Fruit fly (Drosophila melanogaster): ENCODE data around the gene CG14298.

The CG14298 gene

dm6 chr3R:18912782-18913331, 37.5 kb downstream of the CG14298 start, which contains the start of gene Sgsh (continued):
- TF ChIP-seq Trl (optimal IDR thresholded peaks at IDR 0.05): peak in 1 of 2 experiments; percentile 54
- no peak for TF ChIP-seq Trl (GFP tag; optimal IDR thresholded peaks at IDR 0.05)
- TF ChIP-seq CG6254 (GFP tag; optimal IDR thresholded peaks at IDR 0.05): no peak
- TF ChIP-seq pan (optimal IDR thresholded peaks at IDR 0.05): no peak
- TF ChIP-seq pan (GFP tag; optimal IDR thresholded peaks at IDR 0.05 in 1 of 2, IDR thresholded peaks at IDR 0.05 in 1 of 2): no peak
- TF ChIP-seq CG3838 (GFP tag; optimal IDR thresholded peaks at IDR 0.05): no peak
- no peak for TF ChIP-seq CG10565 (GFP tag; optimal IDR thresholded peaks at IDR 0.05)
- no peak for TF ChIP-seq ttk (GFP tag; IDR thresholded peaks at IDR 0.05)
- TF ChIP-seq CG4282 (GFP tag; optimal IDR thresholded peaks at IDR 0.05): no peak
- no peak for TF ChIP-seq da (GFP tag; optimal IDR thresholded peaks at IDR 0.05)
- TF ChIP-seq z (GFP tag; IDR thresholded peaks at IDR 0.05): 0 out of 3 replicates have a peak, but pooled peaks have one; percentile 30
- TF ChIP-seq lbe (GFP tag; optimal IDR thresholded peaks at IDR 0.05): no peak
- no peak for TF ChIP-seq tup (GFP tag; optimal IDR thresholded peaks at IDR 0.05)
- no peak for TF ChIP-seq CG10462 (GFP tag; optimal IDR thresholded peaks at IDR 0.05)
- TF ChIP-seq Ada2b (GFP tag; IDR thresholded peaks at IDR 0.05): no peak
- no peak for TF ChIP-seq Poxn (GFP tag; IDR thresholded peaks at IDR 0.05)
- no peak for TF ChIP-seq rib (GFP tag; IDR thresholded peaks at IDR 0.05)
- no peak for TF ChIP-seq NFAT (GFP tag; IDR thresholded peaks at IDR 0.05)
- TF ChIP-seq zen (tag; optimal IDR thresholded peaks at IDR 0.05): peak; percentile 21
- no peak for TF ChIP-seq ham (GFP tag; IDR thresholded peaks at IDR 0.05)
- no peak for TF ChIP-seq Elba2 (GFP tag; optimal IDR thresholded peaks at IDR 0.05)
- TF ChIP-seq HmgD (GFP tag; optimal IDR thresholded peaks at IDR 0.05): no peak
- TF ChIP-seq al (GFP tag; IDR thresholded peaks at IDR 0.05): no peak
- no peak for TF ChIP-seq en (GFP tag; optimal IDR thresholded peaks at IDR 0.05)
- no peak for TF ChIP-seq CG7271 (tag; optimal IDR thresholded peaks at IDR 0.05)
- TF ChIP-seq Vsx1 (GFP tag; optimal IDR thresholded peaks at IDR 0.05): no peak
- TF ChIP-seq gro (GFP tag; optimal IDR thresholded peaks at IDR 0.05): no peak
- no peak for TF ChIP-seq Scr (GFP tag; IDR thresholded peaks at IDR 0.05; ENCODE audit: partially characterized antibody)
- TF ChIP-seq CG16863 (GFP tag; optimal IDR thresholded peaks at IDR 0.05): no peak
- TF ChIP-seq gsb-n (tag; optimal IDR thresholded peaks at IDR 0.05): no peak
- TF ChIP-seq Adf1 (GFP tag; IDR thresholded peaks at IDR 0.05): no peak
- TF ChIP-seq pros (GFP tag; optimal IDR thresholded peaks at IDR 0.05): no peak
- TF ChIP-seq Taf1 (GFP tag; IDR thresholded peaks at IDR 0.05): no peak
- TF ChIP-seq otp (GFP tag; IDR thresholded peaks at IDR 0.05): no peak
- TF ChIP-seq CG9932 (GFP tag; IDR thresholded peaks at IDR 0.05): no peak
- no peak for TF ChIP-seq Pdp1 (GFP tag; optimal IDR thresholded peaks at IDR 0.05)
- TF ChIP-seq Bgb (GFP tag; IDR thresholded peaks at IDR 0.05; ENCODE audit: partially characterized antibody): no peak
- no peak for TF ChIP-seq CG12155 (GFP tag; optimal IDR thresholded peaks at IDR 0.05)
- no peak for TF ChIP-seq CG4707 (GFP tag; optimal IDR thresholded peaks at IDR 0.05)
- TF ChIP-seq CG6854 (GFP tag; optimal IDR thresholded peaks at IDR 0.05): no peak

- TF ChIP-seq pros (GFP tag; optimal IDR thresholded peaks at IDR 0.05): no peak
- peak; percentile 60 for TF ChIP-seq Med (GFP tag)
- TF ChIP-seq fd96Cb (tag; optimal IDR thresholded peaks at IDR 0.05): no peak
- peak; percentile 30 for TF ChIP-seq Sox102F (GFP tag; optimal IDR thresholded peaks at IDR 0.05)
- peak; percentile 75 for TF ChIP-seq CG17361 (GFP tag; IDR thresholded peaks at IDR 0.05)
- no peak for TF ChIP-seq odd (GFP tag; optimal IDR thresholded peaks at IDR 0.05)
- peak; percentile 25 to 57 for TF ChIP-seq Trl (optimal IDR thresholded peaks at IDR 0.05)
- TF ChIP-seq Trl (GFP tag; optimal IDR thresholded peaks at IDR 0.05): no peak
- no peak for TF ChIP-seq CG6689 (GFP tag; IDR thresholded peaks at IDR 0.05)
- TF ChIP-seq CG7556 (GFP tag; optimal IDR thresholded peaks at IDR 0.05): peak; percentile 42
- TF ChIP-seq Optix (GFP tag; IDR thresholded peaks at IDR 0.05): no peak
- TF ChIP-seq Fer3 (tag; optimal IDR thresholded peaks at IDR 0.05): no peak
- no peak for TF ChIP-seq slp2 (GFP tag; optimal IDR thresholded peaks at IDR 0.05)
- peak; percentile 31 for TF ChIP-seq CG13424 (tag; optimal IDR thresholded peaks at IDR 0.05)
- TF ChIP-seq CG14710 (tag; optimal IDR thresholded peaks at IDR 0.05): peak; percentile 1
- TF ChIP-seq Poxn (GFP tag; IDR thresholded peaks at IDR 0.05): no peak
- TF ChIP-seq zen (tag; optimal IDR thresholded peaks at IDR 0.05): peak; percentile 3
Observed at dm6 chr3R:18913856-18914593, 38.7 kb downstream of the CG14298 start.
